Worm (Caenorhabditis elegans): Measurements from ENCODE around the gene K06G5.1.

K06G5.1 gene

ce11 chrX:14246518-14246917 lies 31.7 kb downstream of the K06G5.1 start, which contains the start of gene mlc-6:
Gene mlc-6, minus strand, starts transcription at chrX:14246618.
- TF ChIP-seq C34F6.9 (tag; optimal IDR thresholded peaks at IDR 0.05) = no peak
- TF ChIP-seq F13H6.1 (tag; optimal IDR thresholded peaks at IDR 0.05) = no peak
- TF ChIP-seq lin-11 (tag; optimal IDR thresholded peaks at IDR 0.05) = no peak
- no peak for TF ChIP-seq dmd-4 (tag; optimal IDR thresholded peaks at IDR 0.05)
- TF ChIP-seq R02D3.7 (tag; optimal IDR thresholded peaks at IDR 0.05) = no peak
- no peak for TF ChIP-seq sem-4 (tag; optimal IDR thresholded peaks at IDR 0.05)
- TF ChIP-seq nhr-21 (tag; optimal IDR thresholded peaks at IDR 0.05) = no peak
- no peak for TF ChIP-seq nhr-6 (tag; optimal IDR thresholded peaks at IDR 0.05)
- no peak for TF ChIP-seq ztf-11 (tag; optimal IDR thresholded peaks at IDR 0.05)
- TF ChIP-seq elt-3 (tag; optimal IDR thresholded peaks at IDR 0.05) = no peak

ce11 chrX:14247436-14248103 lies 32.8 kb downstream of the K06G5.1 start, which contains the start of gene K04C1.5:
Gene K04C1.5, plus strand, starts transcription at chrX:14248053.
- TF ChIP-seq fos-1 (tag; optimal IDR thresholded peaks at IDR 0.05) (no peak), ceh-82 (tag; optimal IDR thresholded peaks at IDR 0.05) (no peak), skn-1 (tag; optimal IDR thresholded peaks at IDR 0.05) (no peak), lin-11 (tag; optimal IDR thresholded peaks at IDR 0.05) (no peak), ZK546.5 (tag; optimal IDR thresholded peaks at IDR 0.05) (no peak), aly-2 (tag; optimal IDR thresholded peaks at IDR 0.05) (no peak), snpc-4 (tag; optimal IDR thresholded peaks at IDR 0.05) (no peak), Y55F3AM.14 (GFP tag; optimal IDR thresholded peaks at IDR 0.05) (no peak), dmd-4 (tag; optimal IDR thresholded peaks at IDR 0.05) (no peak), elt-3 (tag; optimal IDR thresholded peaks at IDR 0.05) (no peak), unc-55 (GFP tag; optimal IDR thresholded peaks at IDR 0.05) (no peak), nhr-6 (tag; optimal IDR thresholded peaks at IDR 0.05) (no peak), nhr-21 (tag; optimal IDR thresholded peaks at IDR 0.05) (no peak), lsy-2 (tag; optimal IDR thresholded peaks at IDR 0.05) (no peak), zag-1 (tag; optimal IDR thresholded peaks at IDR 0.05) (no peak)

- TF ChIP-seq nhr-23 (tag; optimal IDR thresholded peaks at IDR 0.05) (no peak), ama-1 (optimal IDR thresholded peaks at IDR 0.05) (no peak), sma-3 (GFP tag; optimal IDR thresholded peaks at IDR 0.05) (no peak), blmp-1 (tag; optimal IDR thresholded peaks at IDR 0.05; ENCODE audit: insufficient read depth) (no peak), nhr-10 (tag; optimal IDR thresholded peaks at IDR 0.05) (no peak), ZK546.5 (tag; optimal IDR thresholded peaks at IDR 0.05) (no peak), mab-5 (tag; optimal IDR thresholded peaks at IDR 0.05) (no peak), aly-2 (tag; optimal IDR thresholded peaks at IDR 0.05) (no peak), gmeb-1 (tag; optimal IDR thresholded peaks at IDR 0.05) (no peak), lin-39 (tag; optimal IDR thresholded peaks at IDR 0.05) (no peak)
Measured at ce11 chrX:14252042-14252441, 37.3 kb downstream of the K06G5.1 start, which contains the start of gene E02H4.6. Gene E02H4.6, minus strand, starts transcription at chrX:14252142.

- TF ChIP-seq unc-39 (tag; optimal IDR thresholded peaks at IDR 0.05) (no peak), mdl-1 (tag; optimal IDR thresholded peaks at IDR 0.05) (no peak), nhr-10 (tag; optimal IDR thresholded peaks at IDR 0.05) (no peak), elt-3 (tag; optimal IDR thresholded peaks at IDR 0.05) (no peak), alr-1 (tag; optimal IDR thresholded peaks at IDR 0.05) (no peak), crh-2 (tag; optimal IDR thresholded peaks at IDR 0.05) (no peak), unc-55 (GFP tag; optimal IDR thresholded peaks at IDR 0.05) (no peak), ceh-82 (tag; optimal IDR thresholded peaks at IDR 0.05) (no peak), ama-1 (optimal IDR thresholded peaks at IDR 0.05) (no peak), zag-1 (tag; optimal IDR thresholded peaks at IDR 0.05) (no peak), peb-1 (tag; optimal IDR thresholded peaks at IDR 0.05) (no peak), nhr-25 (tag; optimal IDR thresholded peaks at IDR 0.05) (no peak), elt-1 (tag; optimal IDR thresholded peaks at IDR 0.05) (no peak), sma-9 (GFP tag; optimal IDR thresholded peaks at IDR 0.05) (no peak), sma-9 (tag; optimal IDR thresholded peaks at IDR 0.05) (no peak), lsy-2 (tag; optimal IDR thresholded peaks at IDR 0.05) (no peak), nhr-237 (tag; optimal IDR thresholded peaks at IDR 0.05) (no peak), ztf-11 (tag; optimal IDR thresholded peaks at IDR 0.05) (no peak), ztf-1 (GFP tag; conservative IDR thresholded peaks at IDR 0.05) (no peak)
Measured at ce11 chrX:14255031-14255430, 40.3 kb downstream of the K06G5.1 start, which contains the start of gene E02H4.5. Gene E02H4.5, minus strand, starts transcription at chrX:14255131.
